Worm (Caenorhabditis elegans): ENCODE results near the gene mlc-4.

DNA sequence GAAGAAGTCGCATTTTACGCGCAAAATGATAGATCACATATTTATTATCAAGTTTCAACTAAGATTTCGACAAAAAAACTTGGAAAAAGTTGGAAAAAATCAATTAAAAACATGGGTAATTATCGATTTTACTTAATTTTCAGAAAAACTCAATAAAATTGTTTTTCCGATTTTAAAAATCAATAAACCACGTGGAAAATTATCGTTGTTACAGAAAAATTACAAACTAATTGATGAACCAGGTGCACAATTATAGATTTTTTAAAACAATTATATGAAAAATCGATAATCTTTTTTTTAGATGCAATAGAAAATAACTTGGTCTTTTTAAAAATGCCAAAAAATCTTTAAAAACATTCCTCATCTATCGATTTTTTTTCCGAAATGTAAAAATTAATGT lies 37.1 kb upstream of the mlc-4 start:
- TF ChIP-seq peb-1 (tag; optimal IDR thresholded peaks at IDR 0.05) (no peak), ama-1 (optimal IDR thresholded peaks at IDR 0.05) (no peak), fos-1 (tag; optimal IDR thresholded peaks at IDR 0.05) (no peak), nhr-77 (tag; optimal IDR thresholded peaks at IDR 0.05) (no peak), ztf-11 (tag; optimal IDR thresholded peaks at IDR 0.05) (no peak), nhr-6 (tag; optimal IDR thresholded peaks at IDR 0.05) (no peak), mab-5 (tag; optimal IDR thresholded peaks at IDR 0.05) (no peak), ztf-1 (GFP tag; conservative IDR thresholded peaks at IDR 0.05) (no peak), nhr-11 (tag; optimal IDR thresholded peaks at IDR 0.05) (no peak)

All from whole organism, L2 larva.